ENCODE assay signal across 3 worm cellular contexts in the genomic region with DNA sequence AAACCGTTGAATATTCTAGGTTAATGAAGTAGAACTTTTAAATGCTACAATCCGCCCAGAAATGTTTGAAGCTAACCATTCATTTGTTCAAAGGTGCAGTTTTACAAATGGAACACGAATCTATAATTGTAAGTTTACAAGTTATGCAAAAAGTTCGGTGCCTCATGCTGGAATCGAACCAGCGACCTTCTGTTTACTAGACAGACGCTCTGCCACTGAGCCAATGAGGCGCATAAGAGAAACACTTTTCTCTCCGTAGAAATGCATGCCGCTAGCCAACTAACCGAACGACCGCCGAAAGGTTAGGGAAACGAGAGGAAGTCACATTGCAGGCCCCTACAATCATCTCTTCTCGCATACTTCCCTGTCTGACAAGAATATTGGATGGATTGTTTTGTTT.
TF ChIP-seq lines count a peak whose summit lies in the region.

No protein-coding gene starts in this region.

TF ChIP-seq in whole organism, L1 larva, 84 proteins besides CTCF, POLR2A, EP300 and RAD21 (continued from another document and continues in another):
- TF ChIP-seq nhr-28 (tag; optimal IDR thresholded peaks at IDR 0.05; lab: Kevin White, UChicago) (no peak), irx-1 (tag; optimal IDR thresholded peaks at IDR 0.05; lab: Kevin White, UChicago) (peak; percentile 56), pax-3 (tag; optimal IDR thresholded peaks at IDR 0.05; lab: Kevin White, UChicago) (no peak), unc-86 (tag; optimal IDR thresholded peaks at IDR 0.05; lab: Kevin White, UChicago) (peak; percentile 66), lsy-2 (tag; optimal IDR thresholded peaks at IDR 0.05; lab: Kevin White, UChicago) (peak; percentile 30 to 67), aha-1 (tag; optimal IDR thresholded peaks at IDR 0.05; lab: Kevin White, UChicago) (no peak), C04F5.9 (tag; optimal IDR thresholded peaks at IDR 0.05; lab: Kevin White, UChicago) (no peak), ces-1 (GFP tag; optimal IDR thresholded peaks at IDR 0.05; lab: Kevin White, UChicago) (no peak), egl-27 (tag; optimal IDR thresholded peaks at IDR 0.05; lab: Kevin White, UChicago) (no peak), nhr-84 (tag; optimal IDR thresholded peaks at IDR 0.05; lab: Kevin White, UChicago) (no peak), zag-1 (tag; optimal IDR thresholded peaks at IDR 0.05; lab: Kevin White, UChicago) (no peak), ceh-82 (tag; optimal IDR thresholded peaks at IDR 0.05; lab: Kevin White, UChicago) (peak; percentile 36 to 75 (median 65)), ceh-88 (GFP tag; IDR thresholded peaks at IDR 0.05; lab: Robert Waterston, UW) (peak; percentile 50; the same call in 1 of the 2 replicates), unc-98 (GFP tag; IDR thresholded peaks at IDR 0.05; lab: Robert Waterston, UW) (0 out of 2 replicates have a peak, but pooled peaks have one; percentile 23), dpl-1 (GFP tag; optimal IDR thresholded peaks at IDR 0.05; lab: Kevin White, UChicago) (peak in 2 of 3 experiments; percentile 10 to 21), hlh-17 (GFP tag; optimal IDR thresholded peaks at IDR 0.05; lab: Kevin White, UChicago; ENCODE audit: borderline replicate concordance) (no peak), jun-1 (tag; optimal IDR thresholded peaks at IDR 0.05; lab: Kevin White, UChicago) (peak; percentile 69), vab-15 (tag; optimal IDR thresholded peaks at IDR 0.05; lab: Kevin White, UChicago) (peak; percentile 12), nhr-12 (tag; optimal IDR thresholded peaks at IDR 0.05; lab: Kevin White, UChicago) (no peak), efl-1 (optimal IDR thresholded peaks at IDR 0.05; lab: Kevin White, UChicago) (peak; percentile 39 to 40), efl-1 (GFP tag; optimal IDR thresholded peaks at IDR 0.05 in 1 of 2; lab: Kevin White, UChicago) (peak in 1 of 2 experiments; percentile 7), aly-2 (tag; optimal IDR thresholded peaks at IDR 0.05; lab: Kevin White, UChicago) (peak; percentile 1), snpc-4 (tag; optimal IDR thresholded peaks at IDR 0.05; lab: Kevin White, UChicago) (peak; percentile 14), swsn-7 (tag; optimal IDR thresholded peaks at IDR 0.05; lab: Kevin White, UChicago) (peak; percentile 71), elt-3 (tag; optimal IDR thresholded peaks at IDR 0.05; lab: Kevin White, UChicago) (peak in 2 of 6 experiments; percentile 18 to 49), nhr-11 (tag; optimal IDR thresholded peaks at IDR 0.05; lab: Kevin White, UChicago) (no peak), ceh-8 (GFP tag; optimal IDR thresholded peaks at IDR 0.05; lab: Kevin White, UChicago) (peak; percentile 43), elt-2 (tag; optimal IDR thresholded peaks at IDR 0.05; lab: Kevin White, UChicago) (peak; percentile 19), mdl-1 (tag; optimal IDR thresholded peaks at IDR 0.05; lab: Kevin White, UChicago) (peak in 1 of 2 experiments; percentile 68), sptf-1 (tag; optimal IDR thresholded peaks at IDR 0.05; lab: Kevin White, UChicago) (no peak), pqm-1 (tag; optimal IDR thresholded peaks at IDR 0.05; lab: Kevin White, UChicago) (no peak), efl-3 (GFP tag; optimal IDR thresholded peaks at IDR 0.05; lab: Kevin White, UChicago) (no peak), grh-1 (GFP tag; IDR thresholded peaks at IDR 0.05; lab: Robert Waterston, UW) (peak; percentile 20; the same call in 1 of the 2 replicates), lin-15B (tag; optimal IDR thresholded peaks at IDR 0.05; lab: Kevin White, UChicago) (no peak), lir-3 (tag; optimal IDR thresholded peaks at IDR 0.05; lab: Kevin White, UChicago; ENCODE audit: poor library complexity) (peak; percentile 50), nhr-47 (tag; optimal IDR thresholded peaks at IDR 0.05; lab: Kevin White, UChicago) (peak; percentile 80), snu-23 (GFP tag; optimal IDR thresholded peaks at IDR 0.05; lab: Kevin White, UChicago) (peak; percentile 83), skn-1 (tag; optimal IDR thresholded peaks at IDR 0.05; lab: Kevin White, UChicago) (peak; percentile 35), alr-1 (tag; optimal IDR thresholded peaks at IDR 0.05; lab: Kevin White, UChicago; ENCODE audit: borderline replicate concordance) (no peak), dsc-1 (tag; optimal IDR thresholded peaks at IDR 0.05; lab: Kevin White, UChicago) (peak; percentile 74), unc-130 (tag; optimal IDR thresholded peaks at IDR 0.05; lab: Kevin White, UChicago) (peak; percentile 11)

TF ChIP-seq in whole organism, L3 larva, 47 proteins besides CTCF, POLR2A, EP300 and RAD21 (continued from another document):
- TF ChIP-seq pha-4 (tag; optimal IDR thresholded peaks at IDR 0.05; lab: Kevin White, UChicago), result peak; percentile 67
- peak; percentile 44 for TF ChIP-seq jun-1 (tag; optimal IDR thresholded peaks at IDR 0.05; lab: Kevin White, UChicago)
- peak; percentile 65 for TF ChIP-seq tbx-2 (tag; optimal IDR thresholded peaks at IDR 0.05; lab: Kevin White, UChicago)
- no peak for TF ChIP-seq ama-1 (optimal IDR thresholded peaks at IDR 0.05; lab: Kevin White, UChicago)
- no peak for TF ChIP-seq ceh-82 (tag; optimal IDR thresholded peaks at IDR 0.05; lab: Kevin White, UChicago)
- TF ChIP-seq ztf-4 (tag; optimal IDR thresholded peaks at IDR 0.05; lab: Kevin White, UChicago), result peak; percentile 17
- peak; percentile 4 for TF ChIP-seq fkh-10 (GFP tag; optimal IDR thresholded peaks at IDR 0.05; lab: Kevin White, UChicago)
- no peak for TF ChIP-seq fkh-2 (tag; optimal IDR thresholded peaks at IDR 0.05; lab: Kevin White, UChicago)
- peak; percentile 38 for TF ChIP-seq egl-27 (tag; optimal IDR thresholded peaks at IDR 0.05; lab: Kevin White, UChicago)
- no peak for TF ChIP-seq eor-1 (tag; optimal IDR thresholded peaks at IDR 0.05; lab: Kevin White, UChicago)
- no peak for TF ChIP-seq fos-1 (tag; optimal IDR thresholded peaks at IDR 0.05; lab: Kevin White, UChicago)
- no peak for TF ChIP-seq ceh-28 (tag; optimal IDR thresholded peaks at IDR 0.05; lab: Kevin White, UChicago)
- TF ChIP-seq nhr-77 (tag; optimal IDR thresholded peaks at IDR 0.05; lab: Kevin White, UChicago), result no peak
- TF ChIP-seq zag-1 (tag; optimal IDR thresholded peaks at IDR 0.05; lab: Kevin White, UChicago), result no peak
- no peak for TF ChIP-seq lin-15B (tag; optimal IDR thresholded peaks at IDR 0.05; lab: Kevin White, UChicago)
- peak; percentile 57 for TF ChIP-seq nfya-1 (tag; optimal IDR thresholded peaks at IDR 0.05; lab: Kevin White, UChicago; ENCODE audit: insufficient read depth)
- TF ChIP-seq nhr-43 (tag; optimal IDR thresholded peaks at IDR 0.05; lab: Kevin White, UChicago; ENCODE audit: poor library complexity, severe bottlenecking), result peak; percentile 61
- no peak for TF ChIP-seq sea-2 (GFP tag; optimal IDR thresholded peaks at IDR 0.05; lab: Kevin White, UChicago)
- TF ChIP-seq aly-2 (tag; optimal IDR thresholded peaks at IDR 0.05; lab: Kevin White, UChicago), result no peak
- TF ChIP-seq nhr-76 (tag; optimal IDR thresholded peaks at IDR 0.05; lab: Kevin White, UChicago), result no peak
- TF ChIP-seq elt-3 (tag; optimal IDR thresholded peaks at IDR 0.05; lab: Kevin White, UChicago), result no peak
- TF ChIP-seq ZK546.5 (tag; optimal IDR thresholded peaks at IDR 0.05; lab: Kevin White, UChicago), result no peak
- TF ChIP-seq nhr-23 (tag; optimal IDR thresholded peaks at IDR 0.05; lab: Kevin White, UChicago), result peak; percentile 54
- no peak for TF ChIP-seq nhr-237 (tag; optimal IDR thresholded peaks at IDR 0.05; lab: Kevin White, UChicago)
- TF ChIP-seq nhr-11 (tag; optimal IDR thresholded peaks at IDR 0.05; lab: Kevin White, UChicago), result no peak
- TF ChIP-seq R02D3.7 (tag; optimal IDR thresholded peaks at IDR 0.05; lab: Kevin White, UChicago), result no peak
- TF ChIP-seq pqm-1 (tag; optimal IDR thresholded peaks at IDR 0.05; lab: Kevin White, UChicago), result peak; percentile 38
- no peak for TF ChIP-seq ceh-9 (tag; optimal IDR thresholded peaks at IDR 0.05; lab: Kevin White, UChicago)
TF ChIP-seq in whole organism, L3 larva: peak in this region for 15.

TF ChIP-seq in whole organism, young adult, 124 proteins besides CTCF, POLR2A, EP300 and RAD21 (continued from another document and continues in another):
- TF ChIP-seq lag-1 (GFP tag; IDR thresholded peaks at IDR 0.05; lab: Robert Waterston, UW), result no peak
- TF ChIP-seq ztf-6 (GFP tag; IDR thresholded peaks at IDR 0.05; lab: Robert Waterston, UW), result 0 out of 2 replicates have a peak, but pooled peaks have one; percentile 78
- TF ChIP-seq let-526 (GFP tag; IDR thresholded peaks at IDR 0.05; lab: Robert Waterston, UW), result no peak
- TF ChIP-seq lin-54 (GFP tag; optimal IDR thresholded peaks at IDR 0.05; lab: Kevin White, UChicago), result peak; percentile 54
- TF ChIP-seq attf-6 (GFP tag; IDR thresholded peaks at IDR 0.05; lab: Robert Waterston, UW), result peak; percentile 50; the same call in 1 of the 2 replicates
- TF ChIP-seq rec-8 (tag; optimal IDR thresholded peaks at IDR 0.05; lab: Kevin White, UChicago), result peak; percentile 62 to 75
- peak; percentile 79 for TF ChIP-seq madf-10 (tag; optimal IDR thresholded peaks at IDR 0.05; lab: Kevin White, UChicago)
- TF ChIP-seq C06A6.2 (GFP tag; conservative IDR thresholded peaks at IDR 0.05; lab: Robert Waterston, UW), result 0 out of 2 replicates have a peak, but pooled peaks have one; percentile 33
- TF ChIP-seq repo-1 (tag; optimal IDR thresholded peaks at IDR 0.05; lab: Kevin White, UChicago), result peak; percentile 59
- peak; percentile 55 for TF ChIP-seq F23B12.7 (tag; optimal IDR thresholded peaks at IDR 0.05; lab: Kevin White, UChicago; ENCODE audit: insufficient read depth)
- peak; percentile 5 for TF ChIP-seq tlf-1 (GFP tag; optimal IDR thresholded peaks at IDR 0.05; lab: Kevin White, UChicago)
- TF ChIP-seq pbrm-1 (GFP tag; IDR thresholded peaks at IDR 0.05; lab: Robert Waterston, UW), result peak; percentile 80
- no peak for TF ChIP-seq F57C9.4 (tag; optimal IDR thresholded peaks at IDR 0.05; lab: Kevin White, UChicago)
- no peak for TF ChIP-seq C17E4.6 (GFP tag; IDR thresholded peaks at IDR 0.05; lab: Robert Waterston, UW)
- TF ChIP-seq T26A5.8 (tag; optimal IDR thresholded peaks at IDR 0.05; lab: Kevin White, UChicago), result no peak
- peak; percentile 57 for TF ChIP-seq ets-4 (GFP tag; optimal IDR thresholded peaks at IDR 0.05; lab: Kevin White, UChicago)
- no peak for TF ChIP-seq nfya-1 (tag; optimal IDR thresholded peaks at IDR 0.05; lab: Kevin White, UChicago; ENCODE audit: borderline replicate concordance, insufficient read depth)
- TF ChIP-seq ceh-79 (tag; optimal IDR thresholded peaks at IDR 0.05; lab: Kevin White, UChicago), result peak; percentile 35
- peak; percentile 57; the same call in 1 of the 2 replicates for TF ChIP-seq egrh-3 (GFP tag; IDR thresholded peaks at IDR 0.05; lab: Robert Waterston, UW)
- TF ChIP-seq lin-35 (GFP tag; optimal IDR thresholded peaks at IDR 0.05; lab: Kevin White, UChicago), result peak in 1 of 3 experiments; percentile 69
- TF ChIP-seq snpc-1.3 (tag; optimal IDR thresholded peaks at IDR 0.05; lab: Kevin White, UChicago; ENCODE audit: insufficient read depth), result peak; percentile 62
- peak; percentile 75 for TF ChIP-seq T07F8.4 (tag; optimal IDR thresholded peaks at IDR 0.05; lab: Kevin White, UChicago)
- TF ChIP-seq bed-1 (GFP tag; IDR thresholded peaks at IDR 0.05; lab: Robert Waterston, UW), result 0 out of 2 replicates have a peak, but pooled peaks have one; percentile 33
- no peak for TF ChIP-seq ceh-58 (GFP tag; IDR thresholded peaks at IDR 0.05; lab: Robert Waterston, UW)
- TF ChIP-seq madf-8 (GFP tag; conservative IDR thresholded peaks at IDR 0.05; lab: Robert Waterston, UW), result 0 out of 2 replicates have a peak, but pooled peaks have one; percentile 5
- no peak; the same call in 1 of the 2 replicates for TF ChIP-seq attf-3 (GFP tag; conservative IDR thresholded peaks at IDR 0.05; lab: Robert Waterston, UW)
- peak; percentile 97 for TF ChIP-seq tbp1 (GFP tag; optimal IDR thresholded peaks at IDR 0.05; lab: Kevin White, UChicago)
- TF ChIP-seq ceh-27 (GFP tag; optimal IDR thresholded peaks at IDR 0.05; lab: Kevin White, UChicago), result peak; percentile 74
- TF ChIP-seq ztf-22 (GFP tag; optimal IDR thresholded peaks at IDR 0.05; lab: Kevin White, UChicago), result peak; percentile 38
- TF ChIP-seq gei-17 (GFP tag; optimal IDR thresholded peaks at IDR 0.05; lab: Kevin White, UChicago), result peak; percentile 60
- TF ChIP-seq somi-1 (GFP tag; optimal IDR thresholded peaks at IDR 0.05; lab: Kevin White, UChicago), result peak; percentile 26
- no peak for TF ChIP-seq sptf-2 (GFP tag; optimal IDR thresholded peaks at IDR 0.05; lab: Kevin White, UChicago)
- TF ChIP-seq mel-28 (tag; optimal IDR thresholded peaks at IDR 0.05; lab: Kevin White, UChicago; ENCODE audit: borderline replicate concordance), result no peak
- peak; percentile 90 for TF ChIP-seq nfyb-1 (GFP tag; IDR thresholded peaks at IDR 0.05; lab: Robert Waterston, UW)
- peak; percentile 63 for TF ChIP-seq lsy-27 (tag; optimal IDR thresholded peaks at IDR 0.05; lab: Kevin White, UChicago; ENCODE audit: borderline replicate concordance, insufficient read depth)
- peak; percentile 75 for TF ChIP-seq F52B5.7 (tag; optimal IDR thresholded peaks at IDR 0.05; lab: Kevin White, UChicago)
- peak; percentile 65 for TF ChIP-seq Y67H2A.10 (GFP tag; conservative IDR thresholded peaks at IDR 0.05; lab: Robert Waterston, UW)
- TF ChIP-seq athp-1 (tag; optimal IDR thresholded peaks at IDR 0.05; lab: Kevin White, UChicago), result peak; percentile 55
- peak; percentile 67 for TF ChIP-seq K11D2.4 (GFP tag; IDR thresholded peaks at IDR 0.05; lab: Robert Waterston, UW)
- TF ChIP-seq F49E8.2 (tag; optimal IDR thresholded peaks at IDR 0.05; lab: Kevin White, UChicago; ENCODE audit: insufficient read depth), result no peak
- TF ChIP-seq zim-3 (tag; optimal IDR thresholded peaks at IDR 0.05; lab: Kevin White, UChicago), result peak; percentile 46
- peak; percentile 41 for TF ChIP-seq snpc-1.1 (tag; optimal IDR thresholded peaks at IDR 0.05; lab: Kevin White, UChicago; ENCODE audit: insufficient read depth)
- TF ChIP-seq die-1 (tag; optimal IDR thresholded peaks at IDR 0.05; lab: Kevin White, UChicago), result peak; percentile 90
- peak; percentile 23 for TF ChIP-seq nhr-80 (tag; optimal IDR thresholded peaks at IDR 0.05; lab: Kevin White, UChicago)
- TF ChIP-seq ZK185.1 (tag; optimal IDR thresholded peaks at IDR 0.05; lab: Kevin White, UChicago; ENCODE audit: poor library complexity, severe bottlenecking), result peak; percentile 83
- TF ChIP-seq ztf-18 (tag; optimal IDR thresholded peaks at IDR 0.05; lab: Kevin White, UChicago), result peak; percentile 65
- no peak for TF ChIP-seq unc-62 (GFP tag; optimal IDR thresholded peaks at IDR 0.05; lab: Kevin White, UChicago)
- TF ChIP-seq xnd-1 (tag; optimal IDR thresholded peaks at IDR 0.05; lab: Kevin White, UChicago), result no peak
- peak; percentile 60; the same call in 1 of the 2 replicates for TF ChIP-seq mcd-1 (GFP tag; IDR thresholded peaks at IDR 0.05; lab: Robert Waterston, UW)
- TF ChIP-seq lin-26 (GFP tag; IDR thresholded peaks at IDR 0.05; lab: Robert Waterston, UW), result peak; percentile 93
- TF ChIP-seq Y53G8AR.9 (GFP tag; conservative IDR thresholded peaks at IDR 0.05; lab: Robert Waterston, UW), result peak; percentile 39; the same call in 1 of the 2 replicates
- no peak for TF ChIP-seq pha-4 (tag; optimal IDR thresholded peaks at IDR 0.05; lab: Kevin White, UChicago)
- peak; percentile 44 for TF ChIP-seq mxl-1 (tag; optimal IDR thresholded peaks at IDR 0.05; lab: Kevin White, UChicago)
- 0 out of 2 replicates have a peak, but pooled peaks have one; percentile 55 for TF ChIP-seq egl-18 (GFP tag; IDR thresholded peaks at IDR 0.05; lab: Robert Waterston, UW)
- TF ChIP-seq Y53F4B.3 (GFP tag; IDR thresholded peaks at IDR 0.05; lab: Robert Waterston, UW), result no peak
- no peak for TF ChIP-seq Y79H2A.3 (GFP tag; conservative IDR thresholded peaks at IDR 0.05; lab: Robert Waterston, UW)
- peak; percentile 83 for TF ChIP-seq hmg-1.2 (GFP tag; IDR thresholded peaks at IDR 0.05; lab: Robert Waterston, UW)
- TF ChIP-seq akir-1 (GFP tag; optimal IDR thresholded peaks at IDR 0.05; lab: Kevin White, UChicago), result peak; percentile 36
- no peak for TF ChIP-seq ceh-91 (GFP tag; IDR thresholded peaks at IDR 0.05; lab: Robert Waterston, UW)
- TF ChIP-seq K12H6.12 (tag; optimal IDR thresholded peaks at IDR 0.05; lab: Kevin White, UChicago), result peak; percentile 52
- TF ChIP-seq mes-4 (tag; optimal IDR thresholded peaks at IDR 0.05; lab: Kevin White, UChicago), result peak; percentile 59
- peak; percentile 75 for TF ChIP-seq egl-44 (GFP tag; IDR thresholded peaks at IDR 0.05; lab: Robert Waterston, UW)
